Worm (Caenorhabditis elegans) whole organism, midembryonic: ENCODE measurements around the gene F11E6.6.

Source experiments
- T22C8.4 ChIP-seq: fragments of 200-800 bp; sonication (Bioruptor generic); IDR thresholded peaks from 2 replicates; pipeline ENCODE4 v1.3.6; 2022; ENCODE audit warnings: missing genetic modification characterization, missing compliant biosample characterization
- cog-1 ChIP-seq: sonication (generic microtip); optimal IDR thresholded peaks from 2 replicates; lab custom pipeline; 2016; ENCODE audit warnings: missing genetic modification characterization, missing compliant biosample characterization
- flt-1 ChIP-seq: fragments of 200-800 bp; sonication (Bioruptor generic); IDR thresholded peaks from 2 replicates; pipeline ENCODE4 v1.3.6; 2022; ENCODE audit warnings: missing genetic modification characterization, missing compliant biosample characterization
- klf-2 ChIP-seq: fragments of 200-800 bp; sonication (Bioruptor generic); conservative IDR thresholded peaks from 2 replicates; pipeline ENCODE4 v1.3.6; 2022; ENCODE audit warnings: missing genetic modification reagents, missing genetic modification characterization, missing compliant biosample characterization
- med-1 ChIP-seq: sonication (generic microtip); optimal IDR thresholded peaks from 2 replicates; lab custom pipeline; 2017; ENCODE audit warnings: missing genetic modification characterization, mild to moderate bottlenecking, missing compliant biosample characterization, antibody characterized with exemption, missing genetic modification reagents; ENCODE audit not compliant: insufficient read depth
- ref-1 ChIP-seq: fragments of 200-800 bp; sonication (Bioruptor generic); conservative IDR thresholded peaks from 2 replicates; pipeline ENCODE4 v1.3.6; 2022; ENCODE audit warnings: missing genetic modification reagents, missing genetic modification characterization, missing compliant biosample characterization
- tab-1 ChIP-seq: fragments of 200-800 bp; sonication (Bioruptor generic); IDR thresholded peaks from 2 replicates; pipeline ENCODE4 v1.3.6; 2022; ENCODE audit warnings: missing genetic modification characterization, missing compliant biosample characterization
- ztf-23 ChIP-seq: fragments of 200-800 bp; sonication (Bioruptor generic); IDR thresholded peaks from 2 replicates; pipeline ENCODE4 v1.3.6; 2022; ENCODE audit warnings: missing genetic modification reagents, missing genetic modification characterization, missing compliant biosample characterization
- ztf-29 ChIP-seq: fragments of 200-800 bp; sonication (Bioruptor generic); IDR thresholded peaks from 2 replicates; pipeline ENCODE4 v1.3.6; 2022; ENCODE audit warnings: missing genetic modification reagents, missing genetic modification characterization, missing compliant biosample characterization

F11E6.6 gene

ce11 chrIV:17470096-17470602 lies 4.4 kb upstream of the F11E6.6 start, which contains the start of gene F11E6.4:
F11E6.4 (minus strand) TSS chrIV:17470354.
- TF ChIP-seq tab-1 (no peak), flt-1 (GFP tag; lab: Robert Waterston, UW) (no peak), klf-2 (GFP tag; lab: Robert Waterston, UW) (no peak), cog-1 (tag; lab: Kevin White, UChicago) (no peak), med-1 (no peak), ztf-23 (GFP tag; lab: Robert Waterston, UW) (no peak), ref-1 (GFP tag; lab: Robert Waterston, UW) (no peak), T22C8.4 (GFP tag; lab: Robert Waterston, UW) (no peak), ztf-29 (GFP tag; lab: Robert Waterston, UW) (no peak)

- TF ChIP-seq T22C8.4 (GFP tag; lab: Robert Waterston, UW) (no peak), ztf-23 (GFP tag; lab: Robert Waterston, UW) (no peak)
Observed at ce11 chrIV:17467825-17468224, 2.0 kb upstream of the F11E6.6 start.

ce11 chrIV:17467325-17467724 lies 1.5 kb upstream of the F11E6.6 start, which contains the start of gene elo-2:
elo-2 (minus strand) TSS chrIV:17467408.
- TF ChIP-seq med-1 (no peak), klf-2 (GFP tag; lab: Robert Waterston, UW) (no peak), cog-1 (tag; lab: Kevin White, UChicago) (no peak), ztf-23 (GFP tag; lab: Robert Waterston, UW) (no peak), ztf-29 (GFP tag; lab: Robert Waterston, UW) (no peak), flt-1 (GFP tag; lab: Robert Waterston, UW) (no peak), ref-1 (GFP tag; lab: Robert Waterston, UW) (no peak), tab-1 (no peak), T22C8.4 (GFP tag; lab: Robert Waterston, UW) (no peak)

- TF ChIP-seq ztf-29 (GFP tag; lab: Robert Waterston, UW) = no peak
- no peak for TF ChIP-seq T22C8.4 (GFP tag; lab: Robert Waterston, UW)
- no peak for TF ChIP-seq flt-1 (GFP tag; lab: Robert Waterston, UW)
- TF ChIP-seq cog-1 (tag; lab: Kevin White, UChicago) = no peak
- no peak for TF ChIP-seq med-1
- TF ChIP-seq ref-1 (GFP tag; lab: Robert Waterston, UW) = no peak
- TF ChIP-seq tab-1 = no peak
- TF ChIP-seq klf-2 (GFP tag; lab: Robert Waterston, UW) = no peak
- no peak for TF ChIP-seq ztf-23 (GFP tag; lab: Robert Waterston, UW)
Observed at ce11 chrIV:17463108-17463608, 2.6 kb downstream of the F11E6.6 start, which contains the start of gene F11E6.10. F11E6.10 (minus strand) TSS chrIV:17463158.

ce11 chrIV:17461222-17461707 lies 4.5 kb downstream of the F11E6.6 start, which contains the start of gene rif-1.1:
rif-1.1 (minus strand) TSS chrIV:17461272.
- no peak for TF ChIP-seq tab-1
- no peak for TF ChIP-seq cog-1 (tag; lab: Kevin White, UChicago)
- TF ChIP-seq T22C8.4 (GFP tag; lab: Robert Waterston, UW) = no peak
- no peak for TF ChIP-seq ref-1 (GFP tag; lab: Robert Waterston, UW)
- no peak for TF ChIP-seq ztf-23 (GFP tag; lab: Robert Waterston, UW)
- no peak for TF ChIP-seq ztf-29 (GFP tag; lab: Robert Waterston, UW)
- no peak for TF ChIP-seq flt-1 (GFP tag; lab: Robert Waterston, UW)
- TF ChIP-seq klf-2 (GFP tag; lab: Robert Waterston, UW) = no peak
- TF ChIP-seq med-1 = no peak

ce11 chrIV:17453996-17454395 lies 11.8 kb downstream of the F11E6.6 start:
- TF ChIP-seq ztf-29 (GFP tag; lab: Robert Waterston, UW) (no peak), ref-1 (GFP tag; lab: Robert Waterston, UW) (no peak), tab-1 (no peak), ztf-23 (GFP tag; lab: Robert Waterston, UW) (no peak), cog-1 (tag; lab: Kevin White, UChicago) (no peak), T22C8.4 (GFP tag; lab: Robert Waterston, UW) (no peak), flt-1 (GFP tag; lab: Robert Waterston, UW) (no peak), med-1 (no peak), klf-2 (GFP tag; lab: Robert Waterston, UW) (no peak)

- TF ChIP-seq ztf-29 (GFP tag; lab: Robert Waterston, UW) = no peak
- TF ChIP-seq T22C8.4 (GFP tag; lab: Robert Waterston, UW) = no peak
- TF ChIP-seq cog-1 (tag; lab: Kevin White, UChicago) = no peak
- no peak for TF ChIP-seq ref-1 (GFP tag; lab: Robert Waterston, UW)
- no peak for TF ChIP-seq med-1
- TF ChIP-seq klf-2 (GFP tag; lab: Robert Waterston, UW) = no peak
- TF ChIP-seq tab-1 = no peak
- TF ChIP-seq flt-1 (GFP tag; lab: Robert Waterston, UW) = no peak
- no peak for TF ChIP-seq ztf-23 (GFP tag; lab: Robert Waterston, UW)
Observed at ce11 chrIV:17453200-17453599, 12.6 kb downstream of the F11E6.6 start.

- TF ChIP-seq ztf-29 (GFP tag; lab: Robert Waterston, UW) (no peak), flt-1 (GFP tag; lab: Robert Waterston, UW) (no peak), tab-1 (no peak), klf-2 (GFP tag; lab: Robert Waterston, UW) (no peak), T22C8.4 (GFP tag; lab: Robert Waterston, UW) (no peak), med-1 (no peak), ref-1 (GFP tag; lab: Robert Waterston, UW) (no peak), ztf-23 (GFP tag; lab: Robert Waterston, UW) (no peak), cog-1 (tag; lab: Kevin White, UChicago) (no peak)
Observed at ce11 chrIV:17450443-17450842, 15.3 kb downstream of the F11E6.6 start, which contains the start of gene F11E6.8. F11E6.8 (minus strand) TSS chrIV:17450543.

ce11 chrIV:17448319-17448718 lies 17.5 kb downstream of the F11E6.6 start:
- TF ChIP-seq tab-1 (no peak), flt-1 (GFP tag; lab: Robert Waterston, UW) (no peak)
